Worm (Caenorhabditis elegans) whole organism, L2 larva: ENCODE data around the gene snt-1.

Experiments used
- C34F6.9 ChIP-seq: fragments of 150-350 bp; optimal IDR thresholded peaks from 2 replicates; lab custom pipeline; 2014; ENCODE audit warnings: missing biosample characterization, missing genetic modification characterization
- F13H6.1 ChIP-seq: sonication (generic microtip); optimal IDR thresholded peaks from 2 replicates; lab custom pipeline; 2016; ENCODE audit warnings: missing genetic modification characterization, missing compliant biosample characterization
- Y55F3AM.14 ChIP-seq: fragments of 200-800 bp; sonication (Bioruptor generic); optimal IDR thresholded peaks from 2 replicates; lab custom pipeline; 2018; ENCODE audit warnings: mild to moderate bottlenecking, missing genetic modification characterization, missing compliant biosample characterization
- alr-1 ChIP-seq: fragments of 150-350 bp; optimal IDR thresholded peaks from 2 replicates; lab custom pipeline; 2014; ENCODE audit warnings: missing biosample characterization, missing genetic modification characterization
- ama-1 ChIP-seq: fragments of 150-350 bp; optimal IDR thresholded peaks from 2 replicates; lab custom pipeline; 2018; ENCODE audit warnings: inconsistent platforms
- blmp-1 ChIP-seq: sonication (generic microtip); optimal IDR thresholded peaks from 2 replicates; lab custom pipeline; 2017; ENCODE audit warnings: missing genetic modification characterization, mild to moderate bottlenecking, missing compliant biosample characterization, antibody characterized with exemption, moderate library complexity; ENCODE audit not compliant: insufficient read depth
- ceh-82 ChIP-seq: fragments of 150-350 bp; optimal IDR thresholded peaks from 2 replicates; lab custom pipeline; 2014; ENCODE audit warnings: missing biosample characterization, missing genetic modification characterization
- crh-2 ChIP-seq: sonication (generic microtip); optimal IDR thresholded peaks from 2 replicates; lab custom pipeline; 2017; ENCODE audit warnings: missing biosample characterization, missing genetic modification characterization
- dmd-4 ChIP-seq: sonication (generic microtip); optimal IDR thresholded peaks from 2 replicates; lab custom pipeline; 2017; ENCODE audit warnings: missing biosample characterization, missing genetic modification characterization
- egl-27 ChIP-seq: sonication (generic microtip); optimal IDR thresholded peaks from 3 replicates; lab custom pipeline; 2017; ENCODE audit warnings: missing biosample characterization, missing genetic modification reagents, missing genetic modification characterization
- elt-1 ChIP-seq: fragments of 150-350 bp; optimal IDR thresholded peaks from 2 replicates; lab custom pipeline; 2014; ENCODE audit warnings: missing biosample characterization, missing genetic modification characterization
- elt-3 ChIP-seq: sonication (generic microtip); optimal IDR thresholded peaks from 2 replicates; lab custom pipeline; 2017; ENCODE audit warnings: missing biosample characterization, missing genetic modification characterization
- fos-1 ChIP-seq: fragments of 150-350 bp; optimal IDR thresholded peaks from 2 replicates; lab custom pipeline; 2014; ENCODE audit warnings: missing biosample characterization, missing genetic modification characterization
- gmeb-1 ChIP-seq: fragments of 150-350 bp; optimal IDR thresholded peaks from 2 replicates; lab custom pipeline; 2014; ENCODE audit warnings: missing biosample characterization, missing genetic modification characterization
- lin-11 ChIP-seq: fragments of 150-350 bp; sonication (generic microtip); optimal IDR thresholded peaks from 2 replicates; lab custom pipeline; 2014; ENCODE audit warnings: missing biosample characterization, missing genetic modification characterization, inconsistent platforms, mixed read lengths
- lin-13 ChIP-seq: fragments of 150-350 bp; optimal IDR thresholded peaks from 2 replicates; lab custom pipeline; 2014; ENCODE audit warnings: missing biosample characterization, missing genetic modification reagents, missing genetic modification characterization
- lin-39 ChIP-seq: fragments of 150-350 bp; optimal IDR thresholded peaks from 2 replicates; lab custom pipeline; 2014; ENCODE audit warnings: missing biosample characterization, missing genetic modification reagents, missing genetic modification characterization
- lsy-2 ChIP-seq, 2 experiments: fragments of 150-350 bp in 1 of 2; sonication (generic microtip) in 1 of 2; optimal IDR thresholded peaks; 2 replicates each; lab custom pipeline; 2014 to 2017; ENCODE audit warnings: missing biosample characterization in 2 of 2, missing genetic modification characterization in 2 of 2
- mab-5 ChIP-seq: fragments of 150-350 bp; optimal IDR thresholded peaks from 2 replicates; lab custom pipeline; 2014; ENCODE audit warnings: missing biosample characterization, missing genetic modification characterization
- mbf-1 ChIP-seq: sonication (generic microtip); optimal IDR thresholded peaks from 2 replicates; lab custom pipeline; 2017; ENCODE audit warnings: missing biosample characterization, missing genetic modification characterization
- mdl-1 ChIP-seq, 2 experiments: fragments of 150-350 bp in 1 of 2; sonication (generic microtip) in 1 of 2; optimal IDR thresholded peaks; 2 replicates each; lab custom pipeline; 2017; ENCODE audit warnings: missing biosample characterization in 2 of 2, missing genetic modification characterization in 2 of 2
- nhr-10 ChIP-seq: sonication (generic microtip); optimal IDR thresholded peaks from 2 replicates; lab custom pipeline; 2017; ENCODE audit warnings: missing biosample characterization, missing genetic modification characterization
- nhr-11 ChIP-seq: fragments of 150-350 bp; optimal IDR thresholded peaks from 2 replicates; lab custom pipeline; 2014; ENCODE audit warnings: missing biosample characterization, missing genetic modification characterization
- nhr-12 ChIP-seq: fragments of 150-350 bp; optimal IDR thresholded peaks from 2 replicates; lab custom pipeline; 2014; ENCODE audit warnings: missing biosample characterization, missing genetic modification characterization
- nhr-129 ChIP-seq: fragments of 150-350 bp; optimal IDR thresholded peaks from 2 replicates; lab custom pipeline; 2014; ENCODE audit warnings: missing biosample characterization, missing genetic modification characterization
- nhr-21 ChIP-seq: fragments of 150-350 bp; optimal IDR thresholded peaks from 2 replicates; lab custom pipeline; 2014; ENCODE audit warnings: missing biosample characterization, missing genetic modification characterization
- nhr-25 ChIP-seq: fragments of 150-350 bp; sonication (generic microtip); optimal IDR thresholded peaks from 3 replicates; lab custom pipeline; 2014; ENCODE audit warnings: missing biosample characterization, missing genetic modification characterization
- nhr-6 ChIP-seq: fragments of 150-350 bp; optimal IDR thresholded peaks from 2 replicates; lab custom pipeline; 2014; ENCODE audit warnings: missing biosample characterization, missing genetic modification characterization
- nhr-77 ChIP-seq: fragments of 150-350 bp; optimal IDR thresholded peaks from 2 replicates; lab custom pipeline; 2014; ENCODE audit warnings: missing biosample characterization, missing genetic modification characterization
- sem-4 ChIP-seq: fragments of 150-350 bp; optimal IDR thresholded peaks from 2 replicates; lab custom pipeline; 2014; ENCODE audit warnings: missing biosample characterization, missing genetic modification reagents, missing genetic modification characterization
- skn-1 ChIP-seq: sonication (generic microtip); optimal IDR thresholded peaks from 2 replicates; lab custom pipeline; 2017; ENCODE audit warnings: missing biosample characterization, missing genetic modification characterization
- sma-3 ChIP-seq: sonication (generic microtip); optimal IDR thresholded peaks from 2 replicates; lab custom pipeline; 2016; ENCODE audit warnings: missing genetic modification reagents, missing genetic modification characterization, missing compliant biosample characterization
- sma-9 ChIP-seq, 2 experiments: fragments of 150-350 bp in 1 of 2; sonication (generic microtip) in 1 of 2; optimal IDR thresholded peaks; 2 replicates each; lab custom pipeline; 2014 to 2016; ENCODE audit warnings: missing genetic modification characterization in 2 of 2, mild to moderate bottlenecking in 1 of 2, missing biosample characterization in 1 of 2, missing compliant biosample characterization in 1 of 2, missing genetic modification reagents in 1 of 2, moderate library complexity in 1 of 2
- snpc-4 ChIP-seq: fragments of 150-350 bp; optimal IDR thresholded peaks from 2 replicates; lab custom pipeline; 2014; ENCODE audit warnings: missing biosample characterization, missing genetic modification characterization
- unc-39 ChIP-seq: fragments of 150-350 bp; optimal IDR thresholded peaks from 2 replicates; lab custom pipeline; 2014; ENCODE audit warnings: missing biosample characterization, missing genetic modification characterization
- unc-55 ChIP-seq: fragments of 150-350 bp; sonication (generic microtip); optimal IDR thresholded peaks from 3 replicates; lab custom pipeline; 2014; ENCODE audit warnings: missing biosample characterization, missing genetic modification reagents, missing genetic modification characterization
- unc-62 ChIP-seq: fragments of 150-350 bp; optimal IDR thresholded peaks from 2 replicates; lab custom pipeline; 2014; ENCODE audit warnings: missing biosample characterization, missing genetic modification reagents, missing genetic modification characterization
- zag-1 ChIP-seq: fragments of 150-350 bp; optimal IDR thresholded peaks from 2 replicates; lab custom pipeline; 2014; ENCODE audit warnings: missing biosample characterization, missing genetic modification characterization
- ztf-11 ChIP-seq: sonication (generic microtip); optimal IDR thresholded peaks from 2 replicates; lab custom pipeline; 2017; ENCODE audit warnings: missing biosample characterization, missing genetic modification characterization
- ztf-4 ChIP-seq: fragments of 150-350 bp; optimal IDR thresholded peaks from 2 replicates; lab custom pipeline; 2014; ENCODE audit warnings: missing biosample characterization, missing genetic modification characterization

snt-1 gene

DNA sequence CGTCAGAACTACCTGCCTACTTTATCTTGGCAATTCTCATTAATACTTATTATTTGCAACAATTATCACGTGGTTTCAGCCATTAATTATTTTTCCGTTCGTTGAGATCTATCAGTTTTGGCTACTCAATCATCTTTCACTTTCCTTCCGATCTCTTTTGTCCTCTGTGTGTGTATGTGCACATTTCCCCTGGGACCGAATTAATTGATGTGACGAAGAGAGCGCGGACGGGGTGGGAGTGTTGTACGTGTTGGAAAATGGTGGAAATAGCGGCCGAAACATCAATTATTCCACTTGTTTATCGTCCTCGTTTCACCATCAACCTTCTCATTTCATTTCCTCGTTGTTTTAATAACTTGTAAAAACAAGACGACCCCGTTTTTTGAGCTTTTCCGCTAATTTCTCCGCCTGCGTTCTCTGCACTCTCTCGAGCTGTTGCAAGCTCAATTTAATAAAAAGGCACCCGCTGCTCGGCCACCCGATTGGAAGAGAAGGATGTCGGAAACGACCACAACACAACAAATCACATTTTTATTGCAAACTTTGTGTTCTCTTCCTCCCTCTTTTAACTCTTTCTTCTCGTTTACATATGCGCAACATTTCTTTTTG, 27.6 kb downstream of the snt-1 start (continued):
- TF ChIP-seq sma-3 (GFP tag; lab: Kevin White, UChicago), result no peak
- peak in 1 of 2 experiments; percentile 64 for TF ChIP-seq mdl-1 (tag; optimal IDR thresholded peaks at IDR 0.05; lab: Kevin White, UChicago)
- TF ChIP-seq elt-1 (tag; lab: Kevin White, UChicago), result no peak
- TF ChIP-seq Y55F3AM.14, result no peak
- peak; percentile 18 for TF ChIP-seq nhr-129 (tag; lab: Kevin White, UChicago)
- no peak for TF ChIP-seq lin-13 (GFP tag; lab: Kevin White, UChicago)
- TF ChIP-seq nhr-77 (tag; lab: Kevin White, UChicago), result no peak
- TF ChIP-seq ztf-11 (tag; lab: Kevin White, UChicago), result peak; percentile 19
- no peak for TF ChIP-seq nhr-11 (tag; lab: Kevin White, UChicago)
- TF ChIP-seq unc-62 (GFP tag; lab: Kevin White, UChicago), result peak; percentile 79
- no peak for TF ChIP-seq snpc-4 (tag; lab: Kevin White, UChicago)
- no peak for TF ChIP-seq fos-1 (tag; lab: Kevin White, UChicago)
- TF ChIP-seq ztf-4 (tag; lab: Kevin White, UChicago), result peak; percentile 22
- TF ChIP-seq nhr-25, result peak; percentile 45
- peak; percentile 94 for TF ChIP-seq mab-5 (tag; lab: Kevin White, UChicago)
- no peak for TF ChIP-seq blmp-1 (tag; lab: Kevin White, UChicago)
- no peak for TF ChIP-seq alr-1 (tag; lab: Kevin White, UChicago)
- no peak for TF ChIP-seq unc-55 (GFP tag; lab: Kevin White, UChicago)
- no peak for TF ChIP-seq nhr-21 (tag; lab: Kevin White, UChicago)
- TF ChIP-seq ama-1 (lab: Kevin White, UChicago), result no peak

DNA sequence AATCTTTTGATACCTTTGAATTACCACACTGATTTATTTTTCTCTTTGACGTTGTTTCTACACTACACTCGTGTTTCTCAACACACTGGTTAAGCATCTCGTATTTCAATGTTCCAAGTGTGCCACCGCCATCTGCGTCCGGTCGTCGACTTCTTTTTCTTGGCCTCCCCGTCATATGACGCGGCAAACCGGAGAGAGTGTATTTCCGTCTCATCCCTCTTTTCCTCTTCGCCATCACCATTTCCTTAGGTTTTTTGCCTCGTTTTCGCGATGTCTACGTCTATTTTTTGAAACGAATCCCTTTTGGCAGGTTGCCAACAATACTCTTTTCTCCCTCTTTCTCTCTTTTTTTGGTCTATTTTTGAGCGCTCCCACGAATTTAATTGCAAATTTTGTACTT, 28.2 kb downstream of the snt-1 start:
- TF ChIP-seq egl-27 (tag; lab: Kevin White, UChicago) (peak; percentile 76), ceh-82 (tag; lab: Kevin White, UChicago) (no peak), elt-3 (no peak), lin-39 (tag; lab: Kevin White, UChicago) (no peak), zag-1 (no peak), nhr-6 (no peak), nhr-25 (peak; percentile 35), nhr-12 (tag; lab: Kevin White, UChicago) (no peak), lsy-2 (tag; optimal IDR thresholded peaks at IDR 0.05; lab: Kevin White, UChicago) (peak in 1 of 2 experiments; percentile 57), mbf-1 (no peak), crh-2 (peak; percentile 66), elt-1 (tag; lab: Kevin White, UChicago) (no peak), mdl-1 (tag; optimal IDR thresholded peaks at IDR 0.05; lab: Kevin White, UChicago) (peak in 1 of 2 experiments; percentile 43), sem-4 (tag; lab: Kevin White, UChicago) (peak; percentile 37), F13H6.1 (peak; percentile 76), ztf-11 (tag; lab: Kevin White, UChicago) (no peak), blmp-1 (tag; lab: Kevin White, UChicago) (no peak), ama-1 (lab: Kevin White, UChicago) (no peak), mab-5 (tag; lab: Kevin White, UChicago) (no peak), C34F6.9 (peak; percentile 56), dmd-4 (tag; lab: Kevin White, UChicago) (no peak), gmeb-1 (tag; lab: Kevin White, UChicago) (no peak), nhr-10 (tag; lab: Kevin White, UChicago) (no peak), nhr-77 (tag; lab: Kevin White, UChicago) (no peak), unc-55 (GFP tag; lab: Kevin White, UChicago) (peak; percentile 21), skn-1 (tag; lab: Kevin White, UChicago) (no peak), snpc-4 (tag; lab: Kevin White, UChicago) (no peak), nhr-129 (tag; lab: Kevin White, UChicago) (peak; percentile 92), sma-9 (GFP tag; optimal IDR thresholded peaks at IDR 0.05; lab: Kevin White, UChicago) (peak; percentile 80), sma-9 (tag; optimal IDR thresholded peaks at IDR 0.05; lab: Kevin White, UChicago) (no peak), nhr-11 (tag; lab: Kevin White, UChicago) (no peak), lin-11 (tag; lab: Kevin White, UChicago) (no peak), unc-39 (tag; lab: Kevin White, UChicago) (no peak)
